Fruit fly (Drosophila melanogaster) whole organism, embryonic: ENCODE measurements around the gene CG1542.
A peak's percentile ranks its signal among the peaks of the same experiment; 100 is the strongest.

ENCODE experiments used
- CG10543 ChIP-seq: fragments of 200-800 bp; sonication (Bioruptor generic); optimal IDR thresholded peaks from 3 replicates; lab custom pipeline; 2017; ENCODE audit warnings: missing biosample characterization, mild to moderate bottlenecking, missing genetic modification characterization, moderate library complexity
- CG11398 ChIP-seq: fragments of 200-800 bp; sonication (Bioruptor generic); optimal IDR thresholded peaks from 2 replicates; lab custom pipeline; 2016; ENCODE audit warnings: missing biosample characterization, missing genetic modification characterization
- CG12659 ChIP-seq: fragments of 200-800 bp; sonication (Bioruptor generic); optimal IDR thresholded peaks from 3 replicates; lab custom pipeline; 2017; ENCODE audit warnings: mild to moderate bottlenecking, missing biosample characterization, missing genetic modification reagents, missing genetic modification characterization
- CG13624 ChIP-seq: fragments of 200-800 bp; sonication (Bioruptor generic); optimal IDR thresholded peaks from 2 replicates; lab custom pipeline; 2016; ENCODE audit warnings: missing biosample characterization, missing genetic modification characterization
- CG13775 ChIP-seq: fragments of 200-800 bp; sonication (Bioruptor generic); optimal IDR thresholded peaks from 3 replicates; lab custom pipeline; 2017; ENCODE audit warnings: missing biosample characterization, mild to moderate bottlenecking, missing genetic modification characterization
- CG14050 ChIP-seq: fragments of 200-800 bp; sonication (Bioruptor generic); IDR thresholded peaks from 3 replicates; pipeline ENCODE4 v1.3.6; 2022; ENCODE audit warnings: missing biosample characterization, missing genetic modification characterization
- CG1603 ChIP-seq: fragments of 200-800 bp; sonication (Bioruptor generic); optimal IDR thresholded peaks from 2 replicates; lab custom pipeline; 2019; ENCODE audit warnings: missing biosample characterization, mild to moderate bottlenecking, missing genetic modification characterization, moderate library complexity
- CG16813 ChIP-seq: fragments of 200-800 bp; sonication (Bioruptor generic); IDR thresholded peaks from 3 replicates; pipeline ENCODE4 v1.3.6; 2022; ENCODE audit warnings: missing biosample characterization, missing genetic modification characterization; ENCODE audit not compliant: partially characterized antibody
- CG17359 ChIP-seq: fragments of 200-800 bp; sonication (Bioruptor generic); optimal IDR thresholded peaks from 3 replicates; lab custom pipeline; 2018; ENCODE audit warnings: missing biosample characterization, mild to moderate bottlenecking, missing genetic modification characterization, moderate library complexity
- CG18262 ChIP-seq: fragments of 200-800 bp; optimal IDR thresholded peaks from 3 replicates; lab custom pipeline; 2019; ENCODE audit warnings: missing biosample characterization, mild to moderate bottlenecking, missing genetic modification characterization, moderate library complexity
- CG2875 ChIP-seq: fragments of 200-800 bp; sonication (Bioruptor generic); optimal IDR thresholded peaks from 2 replicates; lab custom pipeline; 2017; ENCODE audit warnings: missing biosample characterization, mild to moderate bottlenecking, missing genetic modification characterization, missing genetic modification reagents
- CG3838 ChIP-seq: fragments of 200-800 bp; sonication (Bioruptor generic); optimal IDR thresholded peaks from 3 replicates; lab custom pipeline; 2016; ENCODE audit warnings: missing biosample characterization, missing genetic modification characterization
- CG4854 ChIP-seq: fragments of 200-800 bp; sonication (Bioruptor generic); optimal IDR thresholded peaks from 2 replicates; lab custom pipeline; 2016; ENCODE audit warnings: missing biosample characterization, missing genetic modification characterization, inconsistent platforms
- CG6175 ChIP-seq: fragments of 200-800 bp; sonication (Bioruptor generic); IDR thresholded peaks from 3 replicates; pipeline ENCODE4 v1.3.6; 2022; ENCODE audit warnings: missing biosample characterization, missing genetic modification characterization
- CG7839 ChIP-seq: fragments of 200-800 bp; sonication (Bioruptor generic); optimal IDR thresholded peaks from 3 replicates; lab custom pipeline; 2018; ENCODE audit warnings: missing biosample characterization, mild to moderate bottlenecking, missing genetic modification characterization, moderate library complexity
- CG9437 ChIP-seq: fragments of 200-800 bp; sonication (Bioruptor generic); optimal IDR thresholded peaks from 2 replicates; lab custom pipeline; 2018; ENCODE audit warnings: missing biosample characterization, mild to moderate bottlenecking, missing genetic modification characterization
- Deaf1 ChIP-seq: fragments of 200-800 bp; optimal IDR thresholded peaks from 3 replicates; lab custom pipeline; 2019; ENCODE audit warnings: missing biosample characterization, mild to moderate bottlenecking, missing genetic modification characterization, moderate library complexity
- Dll ChIP-seq: fragments of 200-800 bp; sonication (Bioruptor generic); IDR thresholded peaks from 4 replicates; pipeline ENCODE4 v1.3.6; 2022; ENCODE audit warnings: missing biosample characterization, missing genetic modification characterization; ENCODE audit not compliant: partially characterized antibody
- GATAe ChIP-seq: fragments of 200-800 bp; sonication (Bioruptor generic); conservative IDR thresholded peaks from 2 replicates; pipeline ENCODE4 v1.3.6; 2022; ENCODE audit warnings: missing biosample characterization, missing genetic modification characterization
- H15 ChIP-seq: fragments of 200-800 bp; sonication (Bioruptor generic); IDR thresholded peaks from 3 replicates; pipeline ENCODE4 v1.3.6; 2022; ENCODE audit warnings: missing biosample characterization, missing genetic modification characterization
- HmgD ChIP-seq: fragments of 200-800 bp; sonication (Bioruptor generic); optimal IDR thresholded peaks from 3 replicates; lab custom pipeline; 2016; ENCODE audit warnings: missing biosample characterization, missing genetic modification characterization
- Hr39 ChIP-seq: fragments of >200 bp; optimal IDR thresholded peaks from 2 replicates; lab custom pipeline; 2017
- Hr78 ChIP-seq, 2 experiments: fragments of 200-800 bp in 1 of 2; fragments of >200 bp in 1 of 2; sonication (Bioruptor generic) in 1 of 2; optimal IDR thresholded peaks; 2 replicates each; lab custom pipeline; 2017 to 2019; ENCODE audit warnings: missing biosample characterization in 2 of 2, missing genetic modification characterization in 2 of 2, mild to moderate bottlenecking in 1 of 2, moderate library complexity in 1 of 2
- Lhr ChIP-seq: fragments of 200-800 bp; sonication (Bioruptor generic); optimal IDR thresholded peaks from 3 replicates; lab custom pipeline; 2017; ENCODE audit warnings: mild to moderate bottlenecking, missing biosample characterization, missing genetic modification reagents, missing genetic modification characterization
- Lim3 ChIP-seq: fragments of 200-800 bp; sonication (Bioruptor generic); IDR thresholded peaks from 2 replicates; pipeline ENCODE4 v1.3.6; 2022; ENCODE audit warnings: missing biosample characterization, missing genetic modification characterization
- Mrtf ChIP-seq: fragments of 200-800 bp; sonication (Bioruptor generic); IDR thresholded peaks from 3 replicates; pipeline ENCODE4 v1.3.6; 2022; ENCODE audit warnings: missing biosample characterization, missing genetic modification characterization
- NK7.1 ChIP-seq: fragments of 200-800 bp; sonication (Bioruptor generic); optimal IDR thresholded peaks from 3 replicates; lab custom pipeline; 2016; ENCODE audit warnings: missing biosample characterization, missing genetic modification characterization
- Ptx1 ChIP-seq: fragments of 200-800 bp; sonication (Bioruptor generic); IDR thresholded peaks from 2 replicates; pipeline ENCODE4 v1.3.6; 2022; ENCODE audit warnings: missing biosample characterization, missing genetic modification characterization
- Ssrp ChIP-seq: fragments of 200-800 bp; sonication (Bioruptor generic); optimal IDR thresholded peaks from 2 replicates; lab custom pipeline; 2018; ENCODE audit warnings: missing biosample characterization, mild to moderate bottlenecking, missing genetic modification characterization, moderate library complexity
- Xbp1 ChIP-seq: fragments of 200-800 bp; sonication (Bioruptor generic); optimal IDR thresholded peaks from 3 replicates; lab custom pipeline; 2016; ENCODE audit warnings: missing biosample characterization, mild to moderate bottlenecking, missing genetic modification characterization
- Xrp1 ChIP-seq: fragments of 200-800 bp; sonication (Bioruptor generic); IDR thresholded peaks from 2 replicates; pipeline ENCODE4 v1.3.6; 2022; ENCODE audit warnings: missing biosample characterization, missing genetic modification characterization
- al ChIP-seq: fragments of 200-800 bp; sonication (Bioruptor generic); IDR thresholded peaks from 2 replicates; pipeline ENCODE4 v1.3.6; 2022; ENCODE audit warnings: missing biosample characterization, missing genetic modification characterization
- ato ChIP-seq: fragments of 200-800 bp; sonication (Bioruptor generic); IDR thresholded peaks from 2 replicates; pipeline ENCODE4 v1.3.6; 2022; ENCODE audit warnings: missing biosample characterization, missing genetic modification characterization; ENCODE audit not compliant: partially characterized antibody
- ems ChIP-seq: fragments of 200-800 bp; sonication (Bioruptor generic); optimal IDR thresholded peaks from 3 replicates; lab custom pipeline; 2016; ENCODE audit warnings: missing biosample characterization, missing genetic modification characterization
- en ChIP-seq: fragments of 200-800 bp; sonication (Bioruptor generic); optimal IDR thresholded peaks from 2 replicates; lab custom pipeline; 2016; ENCODE audit warnings: missing biosample characterization, missing genetic modification characterization
- eyg ChIP-seq: fragments of 200-800 bp; sonication (Bioruptor generic); optimal IDR thresholded peaks from 3 replicates; lab custom pipeline; 2016; ENCODE audit warnings: missing biosample characterization, missing genetic modification characterization
- gcm ChIP-seq: fragments of 200-800 bp; sonication (Bioruptor generic); optimal IDR thresholded peaks from 2 replicates; lab custom pipeline; 2019; ENCODE audit warnings: missing biosample characterization, mild to moderate bottlenecking, missing genetic modification characterization, moderate library complexity
- kah ChIP-seq: fragments of 200-800 bp; sonication (Bioruptor generic); optimal IDR thresholded peaks from 2 replicates; lab custom pipeline; 2018; ENCODE audit warnings: missing biosample characterization, mild to moderate bottlenecking, missing genetic modification characterization
- klu ChIP-seq: fragments of 200-800 bp; sonication (Bioruptor generic); IDR thresholded peaks from 2 replicates; pipeline ENCODE4 v1.3.6; 2022; ENCODE audit warnings: missing biosample characterization, missing genetic modification characterization
- lab ChIP-seq: fragments of 200-800 bp; sonication (Bioruptor generic); optimal IDR thresholded peaks from 3 replicates; lab custom pipeline; 2017; ENCODE audit warnings: missing biosample characterization, missing genetic modification characterization, mild to moderate bottlenecking, moderate library complexity, missing genetic modification reagents
- mirr ChIP-seq: fragments of 200-800 bp; sonication (Bioruptor generic); optimal IDR thresholded peaks from 3 replicates; lab custom pipeline; 2018; ENCODE audit warnings: missing biosample characterization, mild to moderate bottlenecking, missing genetic modification characterization
- onecut ChIP-seq: fragments of 200-800 bp; sonication (Bioruptor generic); IDR thresholded peaks from 2 replicates; pipeline ENCODE4 v1.3.6; 2022; ENCODE audit warnings: missing biosample characterization, missing genetic modification characterization
- pb ChIP-seq: fragments of 200-800 bp; sonication (Bioruptor generic); optimal IDR thresholded peaks from 3 replicates; lab custom pipeline; 2016; ENCODE audit warnings: missing biosample characterization, missing genetic modification characterization
- prd ChIP-seq, 3 experiments: fragments of >200 bp in 2 of 3; fragments of 200-800 bp in 1 of 3; sonication (Bioruptor generic) in 1 of 3; optimal IDR thresholded peaks in 2 of 3; IDR thresholded peaks in 1 of 3; 2 replicates in 2 of 3; 3 replicates in 1 of 3; pipeline versions ENCODE4 v1.3.6 to Lab custom; 2017 to 2022; ENCODE audit warnings: missing biosample characterization in 1 of 3, missing genetic modification characterization in 1 of 3
- run ChIP-seq: fragments of 200-800 bp; sonication (Bioruptor generic); optimal IDR thresholded peaks from 3 replicates; lab custom pipeline; 2018; ENCODE audit warnings: missing biosample characterization, mild to moderate bottlenecking, missing genetic modification characterization
- sens-2 ChIP-seq: fragments of 200-800 bp; sonication (Bioruptor generic); IDR thresholded peaks from 2 replicates; pipeline ENCODE4 v1.3.6; 2022; ENCODE audit warnings: missing biosample characterization, missing genetic modification characterization
- slbo ChIP-seq: fragments of 200-800 bp; sonication (Bioruptor generic); IDR thresholded peaks from 2 replicates; pipeline ENCODE4 v1.3.6; 2022; ENCODE audit warnings: missing biosample characterization, missing genetic modification characterization
- sr ChIP-seq: fragments of 200-800 bp; sonication (Bioruptor generic); IDR thresholded peaks from 3 replicates; pipeline ENCODE4 v1.3.6; 2022; ENCODE audit warnings: missing biosample characterization, missing genetic modification characterization
- tin ChIP-seq: fragments of 200-800 bp; sonication (Bioruptor generic); optimal IDR thresholded peaks from 3 replicates; lab custom pipeline; 2016; ENCODE audit warnings: missing biosample characterization, missing genetic modification characterization
- ttk ChIP-seq: fragments of 200-800 bp; sonication (Bioruptor generic); IDR thresholded peaks from 2 replicates; pipeline ENCODE4 v2.1.2; 2022; ENCODE audit warnings: missing biosample characterization, missing genetic modification characterization

CG1542 gene

DNA sequence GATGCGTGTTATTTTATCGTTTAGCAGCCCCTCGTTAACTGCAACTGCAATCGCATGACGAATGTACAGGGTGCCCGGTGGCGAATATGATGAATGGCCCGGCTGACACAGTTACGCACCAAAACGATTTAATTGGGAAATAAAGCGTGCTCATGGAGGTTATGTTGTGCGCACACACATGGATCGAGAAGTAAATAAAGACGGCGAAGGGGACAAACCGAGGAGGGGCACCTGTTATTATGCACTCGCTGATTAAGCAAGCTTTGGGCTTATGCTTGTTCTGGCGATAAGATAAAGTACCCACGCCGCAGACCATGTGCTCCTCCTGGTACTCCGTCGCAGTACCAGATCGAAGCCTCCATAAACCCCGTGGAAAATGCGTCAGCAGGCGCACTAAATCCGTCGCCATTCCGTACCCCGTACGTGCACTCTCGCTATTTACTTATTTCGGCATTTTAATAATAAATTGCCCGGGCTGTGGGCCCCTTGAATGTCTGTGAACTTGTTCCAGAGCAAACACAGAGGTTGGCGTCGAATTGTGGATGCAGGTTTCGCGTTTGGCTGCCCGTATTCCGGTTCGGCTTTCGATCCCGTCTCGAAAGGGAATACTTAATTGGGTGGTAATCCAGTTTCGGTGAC, 11.9 kb downstream of the CG1542 start (continued):
- TF ChIP-seq Xrp1 (GFP tag; lab: Robert Waterston, UW) (peak; percentile 5; the same call in 1 of the 2 replicates), GATAe (GFP tag; lab: Robert Waterston, UW) (peak; percentile 45; the same call in 1 of the 2 replicates), CG18262 (tag; lab: Kevin White, UChicago) (peak; percentile 26), CG10543 (peak; percentile 14), HmgD (GFP tag; lab: Kevin White, UChicago) (no peak), mirr (GFP tag; lab: Kevin White, UChicago) (peak; percentile 24), Xbp1 (no peak), CG17359 (peak; percentile 0), al (GFP tag; lab: Robert Waterston, UW) (no peak), sr (GFP tag; lab: Robert Waterston, UW) (0 out of 3 replicates have a peak, but pooled peaks have one; percentile 14), Hr78 (GFP tag; optimal IDR thresholded peaks at IDR 0.05; lab: Kevin White, UChicago) (peak in 1 of 2 experiments; percentile 5), eyg (GFP tag; lab: Kevin White, UChicago) (no peak), Mrtf (GFP tag; lab: Robert Waterston, UW) (no peak), ato (GFP tag; lab: Robert Waterston, UW) (no peak), CG13624 (GFP tag; lab: Kevin White, UChicago) (no peak), run (tag; lab: Kevin White, UChicago) (no peak), CG16813 (GFP tag; lab: Robert Waterston, UW) (no peak), Dll (GFP tag; lab: Robert Waterston, UW) (0 out of 4 replicates have a peak, but pooled peaks have one; percentile 13), Lhr (GFP tag; lab: Kevin White, UChicago) (no peak), prd (optimal IDR thresholded peaks at IDR 0.05; lab: Kevin White, UChicago) (no peak), prd (GFP tag; IDR thresholded peaks at IDR 0.05; lab: Robert Waterston, UW) (no peak), NK7.1 (GFP tag; lab: Kevin White, UChicago) (no peak), CG13775 (GFP tag; lab: Kevin White, UChicago) (no peak), CG3838 (GFP tag; lab: Kevin White, UChicago) (no peak), klu (GFP tag; lab: Robert Waterston, UW) (no peak), CG11398 (GFP tag; lab: Kevin White, UChicago) (no peak), CG14050 (no peak), CG4854 (no peak), en (GFP tag; lab: Kevin White, UChicago) (no peak), CG9437 (GFP tag; lab: Kevin White, UChicago) (no peak), ttk (GFP tag; lab: Robert Waterston, UW) (no peak), CG2875 (GFP tag; lab: Kevin White, UChicago) (no peak), Lim3 (GFP tag; lab: Robert Waterston, UW) (no peak), Ssrp (tag; lab: Kevin White, UChicago) (no peak), pb (GFP tag; lab: Kevin White, UChicago) (no peak), tin (GFP tag; lab: Kevin White, UChicago) (no peak), ems (GFP tag; lab: Kevin White, UChicago) (no peak), sens-2 (GFP tag; lab: Robert Waterston, UW) (peak; percentile 50), CG12659 (GFP tag; lab: Kevin White, UChicago) (no peak), H15 (GFP tag; lab: Robert Waterston, UW) (no peak), lab (GFP tag; lab: Kevin White, UChicago) (peak; percentile 68), CG1603 (tag; lab: Kevin White, UChicago) (no peak), onecut (no peak; the same call in 1 of the 2 replicates), CG6175 (GFP tag; lab: Robert Waterston, UW) (no peak), slbo (GFP tag; lab: Robert Waterston, UW) (peak; percentile 15; the same call in 1 of the 2 replicates), Hr39 (lab: Kevin White, UChicago) (no peak), kah (GFP tag; lab: Kevin White, UChicago) (peak; percentile 5), CG7839 (tag; lab: Kevin White, UChicago) (no peak), gcm (GFP tag; lab: Kevin White, UChicago) (peak; percentile 56), Deaf1 (tag; lab: Kevin White, UChicago) (no peak), Ptx1 (GFP tag; lab: Robert Waterston, UW) (peak; percentile 37; the same call in 1 of the 2 replicates)
